Worm (Caenorhabditis elegans) whole organism, L1 larva: Measurements from ENCODE around the gene T22B2.5.

Experiments used
- C34B4.2 ChIP-seq: sonication (generic microtip); optimal IDR thresholded peaks from 2 replicates; lab custom pipeline; 2017; ENCODE audit warnings: mild to moderate bottlenecking, missing genetic modification characterization, missing compliant biosample characterization
- F16B12.6 ChIP-seq: fragments of 150-350 bp; optimal IDR thresholded peaks from 2 replicates; lab custom pipeline; 2014; ENCODE audit warnings: missing biosample characterization, missing genetic modification characterization
- Y116A8C.19 ChIP-seq: sonication (generic microtip); optimal IDR thresholded peaks from 2 replicates; lab custom pipeline; 2016; ENCODE audit warnings: missing compliant biosample characterization, missing genetic modification characterization, borderline replicate concordance
- ceh-63 ChIP-seq: fragments of 200-800 bp; sonication (Bioruptor generic); optimal IDR thresholded peaks from 2 replicates; lab custom pipeline; 2018; ENCODE audit warnings: mild to moderate bottlenecking, missing genetic modification characterization, missing compliant biosample characterization
- ceh-82 ChIP-seq, 3 experiments: fragments of 150-350 bp in 1 of 3; sonication (generic microtip) in 2 of 3; optimal IDR thresholded peaks; 2 replicates each; lab custom pipeline; 2014 to 2017; ENCODE audit warnings: missing biosample characterization in 3 of 3, missing genetic modification characterization in 3 of 3
- ceh-88 ChIP-seq: fragments of 200-800 bp; sonication (Bioruptor generic); IDR thresholded peaks from 2 replicates; pipeline ENCODE4 v1.3.6; 2022; ENCODE audit warnings: missing genetic modification characterization, missing compliant biosample characterization
- ceh-90 ChIP-seq: sonication (generic microtip); optimal IDR thresholded peaks from 2 replicates; lab custom pipeline; 2016; ENCODE audit warnings: missing genetic modification characterization, missing compliant biosample characterization
- dsc-1 ChIP-seq: sonication (generic microtip); optimal IDR thresholded peaks from 2 replicates; lab custom pipeline; 2016; ENCODE audit warnings: mild to moderate bottlenecking, missing genetic modification characterization, missing compliant biosample characterization
- egl-13 ChIP-seq: sonication (generic microtip); optimal IDR thresholded peaks from 2 replicates; lab custom pipeline; 2016; ENCODE audit warnings: missing genotype, missing genetic modification reagents, missing genetic modification characterization, missing compliant biosample characterization
- elt-3 ChIP-seq, 6 experiments: fragments of 150-350 bp in 1 of 6; sonication (generic microtip); optimal IDR thresholded peaks; 2 replicates each; lab custom pipeline; 2017 to 2018; ENCODE audit warnings: missing biosample characterization in 6 of 6, missing genetic modification characterization in 6 of 6, inconsistent platforms in 1 of 6
- ets-5 ChIP-seq: fragments of 200-800 bp; sonication (Bioruptor generic); IDR thresholded peaks from 2 replicates; pipeline ENCODE4 v1.3.6; 2022; ENCODE audit warnings: missing genetic modification characterization, missing compliant biosample characterization
- fkh-4 ChIP-seq: sonication (generic microtip); optimal IDR thresholded peaks from 2 replicates; lab custom pipeline; 2016; ENCODE audit warnings: missing compliant biosample characterization, missing genetic modification characterization, borderline replicate concordance
- fkh-8 ChIP-seq: sonication (generic microtip); optimal IDR thresholded peaks from 2 replicates; lab custom pipeline; 2016; ENCODE audit warnings: mild to moderate bottlenecking, missing genetic modification characterization, missing compliant biosample characterization
- fos-1 ChIP-seq: fragments of 150-350 bp; optimal IDR thresholded peaks from 2 replicates; lab custom pipeline; 2014; ENCODE audit warnings: missing biosample characterization, missing genetic modification characterization
- grh-1 ChIP-seq: fragments of 200-800 bp; sonication (Bioruptor generic); IDR thresholded peaks from 2 replicates; pipeline ENCODE4 v1.3.6; 2022; ENCODE audit warnings: missing genetic modification reagents, missing genetic modification characterization, missing compliant biosample characterization
- irx-1 ChIP-seq: sonication (generic microtip); optimal IDR thresholded peaks from 2 replicates; lab custom pipeline; 2016; ENCODE audit warnings: missing genetic modification characterization, missing compliant biosample characterization
- lin-13 ChIP-seq: fragments of 150-350 bp; optimal IDR thresholded peaks from 2 replicates; lab custom pipeline; 2014; ENCODE audit warnings: missing biosample characterization, missing genetic modification reagents, missing genetic modification characterization
- lir-3 ChIP-seq: sonication (generic microtip); optimal IDR thresholded peaks from 2 replicates; lab custom pipeline; 2016; ENCODE audit warnings: mild to moderate bottlenecking, missing genetic modification characterization, moderate library complexity, missing compliant biosample characterization; ENCODE audit not compliant: poor library complexity
- mab-9 ChIP-seq: fragments of 200-800 bp; sonication (Bioruptor generic); IDR thresholded peaks from 2 replicates; pipeline ENCODE4 v1.3.6; 2022; ENCODE audit warnings: missing genetic modification reagents, missing genetic modification characterization, missing compliant biosample characterization
- mdl-1 ChIP-seq, 2 experiments: fragments of 150-350 bp; optimal IDR thresholded peaks; 2 replicates each; lab custom pipeline; 2014 to 2017; ENCODE audit warnings: missing biosample characterization in 2 of 2, missing genetic modification characterization in 2 of 2, inconsistent platforms in 1 of 2
- mef-2 ChIP-seq: fragments of 150-350 bp; optimal IDR thresholded peaks from 2 replicates; lab custom pipeline; 2014; ENCODE audit warnings: missing biosample characterization, missing genetic modification characterization
- nhr-28 ChIP-seq: fragments of 150-350 bp; optimal IDR thresholded peaks from 2 replicates; lab custom pipeline; 2014; ENCODE audit warnings: missing biosample characterization, missing genetic modification characterization
- nhr-76 ChIP-seq: sonication (generic microtip); optimal IDR thresholded peaks from 2 replicates; lab custom pipeline; 2017; ENCODE audit warnings: missing biosample characterization, missing genetic modification characterization
- nhr-77 ChIP-seq: fragments of 150-350 bp; optimal IDR thresholded peaks from 2 replicates; lab custom pipeline; 2014; ENCODE audit warnings: missing biosample characterization, missing genetic modification characterization
- nhr-85 ChIP-seq: sonication (generic microtip); peaks from one replicate; lab custom pipeline; 2016; ENCODE audit warnings: missing genetic modification characterization, inconsistent platforms, missing compliant biosample characterization
- pag-3 ChIP-seq: sonication (generic microtip); optimal IDR thresholded peaks from 2 replicates; lab custom pipeline; 2017; ENCODE audit warnings: missing genetic modification characterization, mild to moderate bottlenecking, missing compliant biosample characterization, antibody characterized with exemption, borderline replicate concordance; ENCODE audit not compliant: insufficient read depth
- sox-4 ChIP-seq: sonication (generic microtip); optimal IDR thresholded peaks from 2 replicates; lab custom pipeline; 2016; ENCODE audit warnings: missing genetic modification characterization, missing compliant biosample characterization
- swsn-7 ChIP-seq: sonication (generic microtip); optimal IDR thresholded peaks from 2 replicates; lab custom pipeline; 2016; ENCODE audit warnings: missing genetic modification characterization, missing compliant biosample characterization
- unc-86 ChIP-seq: sonication (generic microtip); optimal IDR thresholded peaks from 2 replicates; lab custom pipeline; 2016; ENCODE audit warnings: missing genetic modification characterization, missing compliant biosample characterization
- unc-98 ChIP-seq: fragments of 200-800 bp; sonication (Bioruptor generic); IDR thresholded peaks from 2 replicates; pipeline ENCODE4 v1.3.6; 2022; ENCODE audit warnings: missing genetic modification characterization, missing compliant biosample characterization

Gene T22B2.5

DNA sequence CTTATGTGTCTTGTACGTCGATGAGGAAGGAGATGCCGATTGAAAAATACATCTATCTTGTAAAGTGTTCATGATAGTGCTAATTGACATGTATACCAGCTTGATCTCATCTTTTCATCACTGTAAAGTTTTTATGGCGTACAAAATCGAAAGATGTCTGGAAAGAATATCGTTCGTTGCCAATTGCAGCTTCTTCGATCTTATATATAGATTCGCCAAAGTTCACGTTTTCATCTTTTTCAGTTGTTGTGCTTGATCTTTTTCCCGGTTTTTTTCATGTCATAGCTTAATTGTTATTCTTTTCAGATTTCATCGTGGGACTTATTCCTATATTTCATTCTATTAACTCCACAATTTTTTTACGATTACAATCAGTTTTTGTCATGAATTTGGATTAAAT is 20.2 kb upstream of the T22B2.5 start, which contains the start of gene adt-3:
Gene adt-3, plus strand, starts transcription at position 301 of the 400 bp plus-strand sequence.
- TF ChIP-seq nhr-77 (tag; lab: Kevin White, UChicago), result no peak
- no peak for TF ChIP-seq ceh-90 (tag; lab: Kevin White, UChicago)
- TF ChIP-seq lir-3, result no peak
- no peak for TF ChIP-seq nhr-76 (tag; lab: Kevin White, UChicago)
- no peak for TF ChIP-seq mef-2 (tag; lab: Kevin White, UChicago)
- TF ChIP-seq nhr-85 (tag; lab: Kevin White, UChicago), result no peak

DNA sequence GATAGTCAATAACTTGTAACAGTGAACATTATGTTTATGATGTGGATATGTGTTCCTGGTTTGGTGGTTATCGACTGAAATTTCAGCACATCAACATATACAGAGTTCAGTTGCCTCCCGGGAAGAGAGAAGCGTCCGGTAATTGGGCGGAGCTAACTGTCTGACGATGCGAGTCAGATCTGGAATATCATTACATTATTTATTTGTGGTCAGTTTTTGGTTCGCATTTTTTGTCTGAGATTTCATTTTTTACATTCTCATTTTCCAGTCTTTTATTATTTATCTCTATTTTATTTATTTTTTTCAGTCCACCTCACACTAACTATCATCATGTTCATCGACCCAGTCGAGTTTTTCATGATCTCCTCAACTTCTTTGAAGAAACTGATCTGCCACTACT is 14.6 kb upstream of the T22B2.5 start, which contains the start of gene T22B2.1:
Gene T22B2.1, plus strand, starts transcription at position 301 of the 400 bp plus-strand sequence.
- TF ChIP-seq nhr-77 (tag; lab: Kevin White, UChicago), result no peak

DNA sequence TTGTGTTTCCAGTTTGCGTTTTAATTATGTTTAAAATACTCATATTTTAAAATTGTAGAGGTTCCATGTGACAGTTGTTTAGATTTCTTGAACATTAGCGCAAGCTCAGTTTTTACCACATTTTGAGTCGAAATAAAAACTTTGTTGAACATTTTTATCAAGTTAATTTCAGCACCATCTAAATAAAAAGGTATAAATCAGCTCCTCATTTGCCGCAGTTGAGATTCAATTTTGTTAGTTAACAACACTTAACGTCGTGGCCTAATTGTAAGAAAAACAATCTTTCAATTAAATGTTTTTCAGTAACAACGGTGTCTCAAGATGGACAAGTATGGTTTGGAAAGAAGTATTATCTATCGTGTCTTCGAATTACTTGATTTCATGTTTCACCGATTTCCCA is 9.6 kb upstream of the T22B2.5 start:
- TF ChIP-seq F16B12.6 (tag; lab: Kevin White, UChicago) (no peak), fkh-8 (tag; lab: Kevin White, UChicago) (no peak), elt-3 (tag; optimal IDR thresholded peaks at IDR 0.05; lab: Kevin White, UChicago) (no peak), grh-1 (GFP tag; lab: Robert Waterston, UW) (no peak), ceh-63 (GFP tag; lab: Kevin White, UChicago) (no peak), lir-3 (no peak), nhr-76 (tag; lab: Kevin White, UChicago) (no peak), lin-13 (GFP tag; lab: Kevin White, UChicago) (no peak)

DNA sequence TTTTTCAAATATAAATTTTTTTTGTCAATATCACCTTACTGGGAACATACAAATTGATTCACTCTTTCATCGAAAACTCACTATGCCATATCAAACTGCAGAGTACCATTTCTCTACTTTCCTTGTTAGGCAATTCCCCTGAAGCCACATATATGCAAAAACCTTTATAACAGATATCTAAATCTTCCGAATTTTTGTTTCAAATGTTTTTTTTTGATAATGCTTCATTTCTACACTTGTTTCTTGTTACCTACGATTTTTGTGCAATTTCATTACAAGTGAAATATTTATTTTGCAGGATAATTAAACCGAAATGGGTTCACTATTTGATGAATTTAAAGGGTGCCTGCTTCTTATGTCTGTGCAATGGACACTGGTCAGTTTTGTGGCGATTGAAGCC is 8.9 kb upstream of the T22B2.5 start, which contains the start of gene T22B2.2:
Gene T22B2.2, plus strand, starts transcription at position 301 of the 400 bp plus-strand sequence.
- TF ChIP-seq fos-1 (tag; lab: Kevin White, UChicago) (no peak), irx-1 (tag; lab: Kevin White, UChicago) (no peak), nhr-28 (tag; lab: Kevin White, UChicago) (no peak), dsc-1 (tag; lab: Kevin White, UChicago) (no peak), mab-9 (GFP tag; lab: Robert Waterston, UW) (no peak), swsn-7 (tag; lab: Kevin White, UChicago) (no peak), lin-13 (GFP tag; lab: Kevin White, UChicago) (no peak), mdl-1 (tag; optimal IDR thresholded peaks at IDR 0.05; lab: Kevin White, UChicago) (no peak), sox-4 (no peak), pag-3 (tag; lab: Kevin White, UChicago) (no peak), lir-3 (no peak), ets-5 (GFP tag; lab: Robert Waterston, UW) (no peak), F16B12.6 (tag; lab: Kevin White, UChicago) (no peak), unc-98 (no peak), ceh-88 (GFP tag; lab: Robert Waterston, UW) (no peak), egl-13 (no peak)
- TF ChIP-seq, all 84 proteins: peak for 0

DNA sequence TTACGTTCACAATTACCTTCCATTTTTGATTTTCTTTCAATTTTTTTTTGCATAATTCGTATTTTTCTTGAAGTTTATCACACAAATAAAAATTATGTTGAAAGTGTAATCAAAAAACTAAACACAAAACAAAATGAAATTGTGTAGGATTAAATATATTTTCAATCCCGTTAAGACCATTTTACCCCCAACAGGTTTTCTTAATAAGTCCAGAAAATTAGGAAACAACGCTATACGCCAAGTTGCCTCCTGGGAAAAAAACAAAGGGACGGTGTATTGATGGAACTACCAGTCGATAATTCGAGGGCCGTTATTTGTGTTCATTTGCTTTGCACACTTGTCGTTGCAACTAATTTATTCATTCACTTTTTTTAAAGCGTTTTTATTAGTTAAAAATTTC is 8.5 kb upstream of the T22B2.5 start:
- TF ChIP-seq lin-13 (GFP tag; lab: Kevin White, UChicago) (no peak), ceh-82 (tag; optimal IDR thresholded peaks at IDR 0.05; lab: Kevin White, UChicago) (no peak), pag-3 (tag; lab: Kevin White, UChicago) (no peak), egl-13 (no peak)

DNA sequence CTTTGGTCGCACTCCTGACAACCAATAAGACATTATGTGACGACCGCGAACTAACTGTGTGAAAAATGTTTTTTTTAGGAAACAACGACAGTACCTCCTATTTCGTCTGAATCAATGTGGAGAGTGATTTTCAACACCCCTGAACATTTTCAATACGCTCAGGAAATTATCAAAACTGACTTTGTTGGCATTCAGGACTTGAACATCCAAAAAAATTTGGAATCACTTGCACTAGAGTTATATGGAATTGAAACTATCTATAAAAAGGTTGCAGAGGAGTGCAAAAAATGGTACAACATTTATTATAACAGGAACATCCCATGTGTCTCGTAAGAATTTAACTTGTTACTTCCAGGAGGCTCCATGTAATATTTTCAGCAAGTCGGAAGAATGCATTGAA is 7.0 kb upstream of the T22B2.5 start:
- TF ChIP-seq Y116A8C.19 (tag; lab: Kevin White, UChicago) (no peak), lin-13 (GFP tag; lab: Kevin White, UChicago) (no peak), fkh-4 (tag; lab: Kevin White, UChicago) (no peak), mdl-1 (tag; optimal IDR thresholded peaks at IDR 0.05; lab: Kevin White, UChicago) (no peak), unc-86 (tag; lab: Kevin White, UChicago) (no peak), nhr-77 (tag; lab: Kevin White, UChicago) (no peak), nhr-28 (tag; lab: Kevin White, UChicago) (no peak), pag-3 (tag; lab: Kevin White, UChicago) (no peak), C34B4.2 (tag; lab: Kevin White, UChicago) (no peak)
